Fruit fly (Drosophila melanogaster) whole organism, embryonic: ENCODE measurements around the gene CG4593.
A peak's percentile ranks its signal among the peaks of the same experiment; 100 is the strongest.

ENCODE experiments used
- Adf1 ChIP-seq: fragments of 200-800 bp; sonication (Bioruptor generic); IDR thresholded peaks from 2 replicates; pipeline ENCODE4 v1.3.6; 2022; ENCODE audit warnings: missing biosample characterization, missing genetic modification characterization
- Asciz ChIP-seq: fragments of 200-800 bp; sonication (Bioruptor generic); optimal IDR thresholded peaks from 2 replicates; lab custom pipeline; 2017; ENCODE audit warnings: missing biosample characterization, mild to moderate bottlenecking, missing genetic modification characterization, missing genetic modification reagents
- B-H2 ChIP-seq: fragments of 200-800 bp; sonication (Bioruptor generic); optimal IDR thresholded peaks from 2 replicates; lab custom pipeline; 2018; ENCODE audit warnings: missing biosample characterization, mild to moderate bottlenecking, missing genetic modification characterization
- CG10565 ChIP-seq: fragments of 200-800 bp; sonication (Bioruptor generic); optimal IDR thresholded peaks from 3 replicates; lab custom pipeline; 2016; ENCODE audit warnings: missing biosample characterization, mild to moderate bottlenecking, missing genetic modification characterization
- CG11398 ChIP-seq: fragments of 200-800 bp; sonication (Bioruptor generic); optimal IDR thresholded peaks from 2 replicates; lab custom pipeline; 2016; ENCODE audit warnings: missing biosample characterization, missing genetic modification characterization
- CG11504 ChIP-seq: fragments of 200-800 bp; sonication (Bioruptor generic); optimal IDR thresholded peaks from 3 replicates; lab custom pipeline; 2019; ENCODE audit warnings: missing biosample characterization, mild to moderate bottlenecking, missing genetic modification characterization, moderate library complexity
- CG12071 ChIP-seq: fragments of 200-800 bp; sonication (Bioruptor generic); optimal IDR thresholded peaks from 3 replicates; lab custom pipeline; 2018; ENCODE audit warnings: missing biosample characterization, mild to moderate bottlenecking, missing genetic modification characterization
- CG15073 ChIP-seq: fragments of 200-800 bp; sonication (Bioruptor generic); optimal IDR thresholded peaks from 2 replicates; lab custom pipeline; 2016; ENCODE audit warnings: missing biosample characterization, missing genetic modification characterization
- CG17186 ChIP-seq: fragments of 200-800 bp; sonication (Bioruptor generic); optimal IDR thresholded peaks from 3 replicates; lab custom pipeline; 2017; ENCODE audit warnings: missing biosample characterization, missing genetic modification reagents, missing genetic modification characterization
- CG17328 ChIP-seq: fragments of 200-800 bp; sonication (Bioruptor generic); IDR thresholded peaks from 2 replicates; pipeline ENCODE4 v1.3.6; 2022; ENCODE audit warnings: missing biosample characterization, missing genetic modification characterization
- CG18476 ChIP-seq: fragments of 200-800 bp; sonication (Bioruptor generic); optimal IDR thresholded peaks from 2 replicates; lab custom pipeline; 2016; ENCODE audit warnings: missing biosample characterization, mild to moderate bottlenecking, missing genetic modification characterization
- CG2889 ChIP-seq: fragments of 200-800 bp; sonication (Bioruptor generic); IDR thresholded peaks from 3 replicates; pipeline ENCODE4 v1.3.6; 2022; ENCODE audit warnings: missing biosample characterization, missing genetic modification characterization
- CG3847 ChIP-seq: fragments of 200-800 bp; sonication (Bioruptor generic); IDR thresholded peaks from 2 replicates; pipeline ENCODE4 v1.3.6; 2022; ENCODE audit warnings: missing biosample characterization, missing genetic modification characterization
- CG4360 ChIP-seq: fragments of 200-800 bp; sonication (Bioruptor generic); IDR thresholded peaks from 2 replicates; pipeline ENCODE4 v1.3.6; 2022; ENCODE audit warnings: missing biosample characterization, missing genetic modification characterization
- CG4424 ChIP-seq: fragments of 200-800 bp; sonication (Bioruptor generic); optimal IDR thresholded peaks from 3 replicates; lab custom pipeline; 2016; ENCODE audit warnings: missing biosample characterization, missing genetic modification characterization
- CG7839 ChIP-seq: fragments of 200-800 bp; sonication (Bioruptor generic); optimal IDR thresholded peaks from 3 replicates; lab custom pipeline; 2018; ENCODE audit warnings: missing biosample characterization, mild to moderate bottlenecking, missing genetic modification characterization, moderate library complexity
- CG8281 ChIP-seq: fragments of 200-800 bp; sonication (Bioruptor generic); optimal IDR thresholded peaks from 2 replicates; lab custom pipeline; 2018; ENCODE audit warnings: missing biosample characterization, mild to moderate bottlenecking, missing genetic modification characterization, moderate library complexity
- CG9437 ChIP-seq: fragments of 200-800 bp; sonication (Bioruptor generic); optimal IDR thresholded peaks from 2 replicates; lab custom pipeline; 2018; ENCODE audit warnings: missing biosample characterization, mild to moderate bottlenecking, missing genetic modification characterization
- Fer1 ChIP-seq: fragments of 200-800 bp; sonication (Bioruptor generic); optimal IDR thresholded peaks from 2 replicates; lab custom pipeline; 2017; ENCODE audit warnings: missing biosample characterization, mild to moderate bottlenecking, missing genetic modification characterization
- HmgD ChIP-seq: fragments of 200-800 bp; sonication (Bioruptor generic); optimal IDR thresholded peaks from 3 replicates; lab custom pipeline; 2016; ENCODE audit warnings: missing biosample characterization, missing genetic modification characterization
- Hmr ChIP-seq: fragments of 200-800 bp; sonication (Bioruptor generic); optimal IDR thresholded peaks from 3 replicates; lab custom pipeline; 2017; ENCODE audit warnings: mild to moderate bottlenecking, missing biosample characterization, missing genetic modification reagents, missing genetic modification characterization
- Jarid2 ChIP-seq: fragments of 200-800 bp; sonication (Bioruptor generic); optimal IDR thresholded peaks from 3 replicates; lab custom pipeline; 2017; ENCODE audit warnings: mild to moderate bottlenecking, missing biosample characterization, missing genetic modification reagents, missing genetic modification characterization
- Med ChIP-seq: fragments of 200-800 bp; sonication (Bioruptor generic); peaks from one replicate; lab custom pipeline; 2016; ENCODE audit warnings: missing biosample characterization, missing genetic modification characterization, mild to moderate bottlenecking, inconsistent platforms, moderate library complexity
- Nf-YB ChIP-seq: fragments of 200-800 bp; sonication (Bioruptor generic); optimal IDR thresholded peaks from 3 replicates; lab custom pipeline; 2019; ENCODE audit warnings: missing biosample characterization, mild to moderate bottlenecking, missing genetic modification characterization, moderate library complexity
- Nf-YC ChIP-seq: fragments of 200-800 bp; optimal IDR thresholded peaks from 3 replicates; lab custom pipeline; 2019; ENCODE audit warnings: missing biosample characterization, mild to moderate bottlenecking, missing genetic modification characterization, moderate library complexity
- Pdp1 ChIP-seq, 2 experiments: fragments of 200-800 bp; sonication (Bioruptor generic); optimal IDR thresholded peaks; 3 replicates each; lab custom pipeline; 2016; ENCODE audit warnings: missing biosample characterization in 2 of 2, missing genetic modification characterization in 2 of 2, mild to moderate bottlenecking in 1 of 2, moderate library complexity in 1 of 2
- Poxn ChIP-seq: fragments of 200-800 bp; sonication (Bioruptor generic); IDR thresholded peaks from 2 replicates; pipeline ENCODE4 v1.3.6; 2022; ENCODE audit warnings: missing biosample characterization, missing genetic modification characterization
- Ptx1 ChIP-seq: fragments of 200-800 bp; sonication (Bioruptor generic); IDR thresholded peaks from 2 replicates; pipeline ENCODE4 v1.3.6; 2022; ENCODE audit warnings: missing biosample characterization, missing genetic modification characterization
- Ravus ChIP-seq: fragments of 200-800 bp; sonication (Bioruptor generic); IDR thresholded peaks from 2 replicates; pipeline ENCODE4 v1.3.6; 2022; ENCODE audit warnings: missing biosample characterization, missing genetic modification characterization
- Side ChIP-seq: fragments of 200-800 bp; sonication (Bioruptor generic); optimal IDR thresholded peaks from 2 replicates; lab custom pipeline; 2016; ENCODE audit warnings: missing biosample characterization, missing genetic modification characterization
- Sin3A ChIP-seq: fragments of >200 bp; optimal IDR thresholded peaks from 2 replicates; lab custom pipeline; 2018
- ash1 ChIP-seq: fragments of 200-800 bp; sonication (Bioruptor generic); optimal IDR thresholded peaks from 2 replicates; lab custom pipeline; 2018; ENCODE audit warnings: missing biosample characterization, mild to moderate bottlenecking, missing genetic modification characterization
- bigmax ChIP-seq: fragments of 200-800 bp; sonication (Bioruptor generic); optimal IDR thresholded peaks from 2 replicates; lab custom pipeline; 2018; ENCODE audit warnings: missing biosample characterization, mild to moderate bottlenecking, missing genetic modification characterization
- chn ChIP-seq: fragments of 200-800 bp; sonication (Bioruptor generic); optimal IDR thresholded peaks from 2 replicates; lab custom pipeline; 2016; ENCODE audit warnings: missing biosample characterization, missing genetic modification characterization
- gro ChIP-seq: fragments of 200-800 bp; sonication (Bioruptor generic); optimal IDR thresholded peaks from 2 replicates; lab custom pipeline; 2016; ENCODE audit warnings: missing biosample characterization, missing genetic modification characterization
- inv ChIP-seq: fragments of 200-800 bp; sonication (Bioruptor generic); IDR thresholded peaks from 2 replicates; pipeline ENCODE4 v1.3.6; 2022; ENCODE audit warnings: missing biosample characterization, missing genetic modification characterization; ENCODE audit not compliant: partially characterized antibody
- jumu ChIP-seq: fragments of 200-800 bp; sonication (Bioruptor generic); optimal IDR thresholded peaks from 3 replicates; lab custom pipeline; 2016; ENCODE audit warnings: missing biosample characterization, missing genetic modification characterization
- knrl ChIP-seq: fragments of 200-800 bp; sonication (Bioruptor generic); IDR thresholded peaks from 3 replicates; pipeline ENCODE4 v1.3.6; 2022; ENCODE audit warnings: missing biosample characterization, missing genetic modification characterization; ENCODE audit not compliant: partially characterized antibody
- lab ChIP-seq: fragments of 200-800 bp; sonication (Bioruptor generic); optimal IDR thresholded peaks from 3 replicates; lab custom pipeline; 2017; ENCODE audit warnings: missing biosample characterization, missing genetic modification characterization, mild to moderate bottlenecking, moderate library complexity, missing genetic modification reagents
- maf-S ChIP-seq: fragments of 200-800 bp; sonication (Bioruptor generic); optimal IDR thresholded peaks from 2 replicates; lab custom pipeline; 2016; ENCODE audit warnings: missing biosample characterization, missing genetic modification characterization
- nau ChIP-seq: fragments of 200-800 bp; sonication (Bioruptor generic); optimal IDR thresholded peaks from 3 replicates; lab custom pipeline; 2017; ENCODE audit warnings: missing biosample characterization, mild to moderate bottlenecking, missing genetic modification characterization, missing genetic modification reagents
- otp ChIP-seq: fragments of 200-800 bp; sonication (Bioruptor generic); IDR thresholded peaks from 3 replicates; pipeline ENCODE4, ENCODE4 v1.3.6; 2022; ENCODE audit warnings: missing biosample characterization, missing genetic modification characterization
- pb ChIP-seq: fragments of 200-800 bp; sonication (Bioruptor generic); optimal IDR thresholded peaks from 3 replicates; lab custom pipeline; 2016; ENCODE audit warnings: missing biosample characterization, missing genetic modification characterization
- slbo ChIP-seq: fragments of 200-800 bp; sonication (Bioruptor generic); IDR thresholded peaks from 2 replicates; pipeline ENCODE4 v1.3.6; 2022; ENCODE audit warnings: missing biosample characterization, missing genetic modification characterization
- so ChIP-seq: fragments of 200-800 bp; sonication (Bioruptor generic); IDR thresholded peaks from 3 replicates; pipeline ENCODE4 v1.3.6; 2022; ENCODE audit warnings: missing biosample characterization, missing genetic modification characterization
- sqz ChIP-seq: fragments of 200-800 bp; sonication (Bioruptor generic); optimal IDR thresholded peaks from 3 replicates; lab custom pipeline; 2018; ENCODE audit warnings: missing biosample characterization, mild to moderate bottlenecking, missing genetic modification characterization
- tio ChIP-seq: fragments of 200-800 bp; sonication (Bioruptor generic); optimal IDR thresholded peaks from 2 replicates; lab custom pipeline; 2017; ENCODE audit warnings: missing biosample characterization, missing genetic modification characterization, inconsistent platforms
- vnd ChIP-seq: fragments of 200-800 bp; sonication (Bioruptor generic); IDR thresholded peaks from 3 replicates; pipeline ENCODE4 v1.3.6; 2022; ENCODE audit warnings: missing biosample characterization, missing genetic modification characterization; ENCODE audit not compliant: partially characterized antibody
- wek ChIP-seq: fragments of 200-800 bp; sonication (Bioruptor generic); optimal IDR thresholded peaks from 3 replicates; lab custom pipeline; 2018; ENCODE audit warnings: missing biosample characterization, mild to moderate bottlenecking, missing genetic modification characterization, moderate library complexity
- zen2 ChIP-seq: fragments of 200-800 bp; sonication (Bioruptor generic); IDR thresholded peaks from 3 replicates; pipeline ENCODE4 v1.3.6; 2022; ENCODE audit warnings: missing biosample characterization, missing genetic modification characterization; ENCODE audit not compliant: partially characterized antibody
- zfh1 ChIP-seq: fragments of 200-800 bp; sonication (Bioruptor generic); IDR thresholded peaks from 3 replicates; pipeline ENCODE4 v1.3.6; 2022; ENCODE audit warnings: missing biosample characterization, missing genetic modification characterization

The CG4593 gene

DNA sequence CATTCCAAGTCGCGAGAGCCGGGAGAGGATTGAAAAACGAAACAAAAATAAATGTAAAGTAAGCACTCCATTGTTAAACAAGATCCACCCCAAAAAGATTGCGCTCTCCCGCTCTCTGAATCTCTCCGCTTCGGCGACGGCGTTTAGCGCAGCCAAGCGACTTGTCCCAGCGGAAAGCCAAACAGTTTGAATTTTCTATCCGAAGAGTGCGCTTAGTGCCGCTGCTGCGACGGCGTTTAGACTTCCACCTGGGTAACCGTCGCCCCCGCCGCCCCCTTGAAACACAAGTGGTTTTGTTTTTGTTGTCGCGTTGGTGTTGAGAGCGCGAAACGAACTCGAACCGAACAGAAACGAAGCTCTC is 15.2 kb upstream of the CG4593 start, which contains the start of gene Inx2 (continued):
- peak; percentile 10 for TF ChIP-seq CG7839
- TF ChIP-seq lab (GFP tag; lab: Kevin White, UChicago), result peak; percentile 58
- TF ChIP-seq Jarid2 (GFP tag; lab: Kevin White, UChicago), result peak; percentile 99
- no peak for TF ChIP-seq CG9437 (GFP tag; lab: Kevin White, UChicago)
- TF ChIP-seq Asciz (GFP tag; lab: Kevin White, UChicago), result peak; percentile 41
- peak; percentile 72 for TF ChIP-seq Fer1 (GFP tag; lab: Kevin White, UChicago)
- TF ChIP-seq ash1, result peak; percentile 22
- no peak for TF ChIP-seq bigmax (GFP tag; lab: Kevin White, UChicago)
- TF ChIP-seq CG3847 (GFP tag; lab: Robert Waterston, UW), result no peak
- peak; percentile 10 for TF ChIP-seq CG11398 (GFP tag; lab: Kevin White, UChicago)
- TF ChIP-seq Med (GFP tag; lab: Kevin White, UChicago), result peak; percentile 91
- TF ChIP-seq CG10565 (GFP tag; lab: Kevin White, UChicago), result no peak
- TF ChIP-seq CG2889, result no peak
- no peak for TF ChIP-seq Sin3A (lab: Kevin White, UChicago)
- no peak for TF ChIP-seq slbo
- no peak for TF ChIP-seq Poxn (GFP tag; lab: Robert Waterston, UW)
- peak; percentile 49 for TF ChIP-seq wek
- no peak for TF ChIP-seq jumu (GFP tag; lab: Kevin White, UChicago)
- peak; percentile 34; the same call in 1 of the 2 replicates for TF ChIP-seq CG17328 (GFP tag; lab: Robert Waterston, UW)
- peak; percentile 23 for TF ChIP-seq pb (GFP tag; lab: Kevin White, UChicago)
- TF ChIP-seq nau (GFP tag; lab: Kevin White, UChicago), result no peak
- TF ChIP-seq gro (GFP tag; lab: Kevin White, UChicago), result peak; percentile 52
- no peak for TF ChIP-seq CG17186 (GFP tag; lab: Kevin White, UChicago)
- no peak for TF ChIP-seq CG8281 (tag; lab: Kevin White, UChicago)
- TF ChIP-seq Pdp1 (GFP tag; optimal IDR thresholded peaks at IDR 0.05; lab: Kevin White, UChicago), result peak in 1 of 2 experiments; percentile 37
- TF ChIP-seq zfh1, result peak; percentile 69
- peak; percentile 2 for TF ChIP-seq CG11504
- no peak for TF ChIP-seq CG15073 (GFP tag; lab: Kevin White, UChicago)
- peak; percentile 43 for TF ChIP-seq Nf-YC (tag; lab: Kevin White, UChicago)
- TF ChIP-seq Adf1 (GFP tag; lab: Robert Waterston, UW), result peak; percentile 82
- peak; percentile 62 for TF ChIP-seq B-H2 (GFP tag; lab: Kevin White, UChicago)
- peak; percentile 31 for TF ChIP-seq CG12071 (GFP tag; lab: Kevin White, UChicago)
- TF ChIP-seq Ravus, result no peak
- TF ChIP-seq CG18476 (GFP tag; lab: Kevin White, UChicago), result no peak
- TF ChIP-seq Side (GFP tag; lab: Kevin White, UChicago), result peak; percentile 15
- no peak for TF ChIP-seq maf-S (GFP tag; lab: Kevin White, UChicago)
- TF ChIP-seq inv (GFP tag; lab: Robert Waterston, UW), result 0 out of 2 replicates have a peak, but pooled peaks have one; percentile 12
- peak; percentile 87 for TF ChIP-seq CG4360
- 0 out of 3 replicates have a peak, but pooled peaks have one; percentile 10 for TF ChIP-seq so (GFP tag; lab: Robert Waterston, UW)
- TF ChIP-seq chn (GFP tag; lab: Kevin White, UChicago), result peak; percentile 28
- peak; percentile 71; the same call in 2 of the 3 replicates for TF ChIP-seq zen2
- 0 out of 3 replicates have a peak, but pooled peaks have one; percentile 52 for TF ChIP-seq otp
- 0 out of 2 replicates have a peak, but pooled peaks have one; percentile 11 for TF ChIP-seq Ptx1 (GFP tag; lab: Robert Waterston, UW)
- peak; percentile 11 for TF ChIP-seq Nf-YB (GFP tag; lab: Kevin White, UChicago)
- peak; percentile 41; the same call in 1 of the 3 replicates for TF ChIP-seq vnd (GFP tag; lab: Robert Waterston, UW)
- peak; percentile 73 for TF ChIP-seq HmgD (GFP tag; lab: Kevin White, UChicago)
- no peak for TF ChIP-seq tio
- TF ChIP-seq sqz, result peak; percentile 42
- peak; percentile 30 for TF ChIP-seq Hmr (GFP tag; lab: Kevin White, UChicago)
- TF ChIP-seq knrl (GFP tag; lab: Robert Waterston, UW), result 0 out of 3 replicates have a peak, but pooled peaks have one; percentile 41
- TF ChIP-seq CG4424, result no peak
